Fruit fly (Drosophila melanogaster) whole organism, embryonic: Measurements from ENCODE around the gene CG15023.
A peak's percentile ranks its signal among the peaks of the same experiment; 100 is the strongest.

Experiments
- Bdp1 ChIP-seq: fragments of 200-800 bp; sonication (Bioruptor generic); optimal IDR thresholded peaks from 3 replicates; lab custom pipeline; 2016; ENCODE audit warnings: missing biosample characterization, missing genetic modification characterization
- Bteb2 ChIP-seq: fragments of 200-800 bp; sonication (Bioruptor generic); optimal IDR thresholded peaks from 2 replicates; lab custom pipeline; 2016; ENCODE audit warnings: missing biosample characterization, missing genetic modification characterization
- CG10147 ChIP-seq: fragments of 200-800 bp; sonication (Bioruptor generic); optimal IDR thresholded peaks from 2 replicates; lab custom pipeline; 2019; ENCODE audit warnings: missing biosample characterization, mild to moderate bottlenecking, missing genetic modification characterization, moderate library complexity
- CG10462 ChIP-seq: fragments of 200-800 bp; sonication (Bioruptor generic); optimal IDR thresholded peaks from 2 replicates; lab custom pipeline; 2016; ENCODE audit warnings: missing biosample characterization, missing genetic modification characterization
- CG10959 ChIP-seq: fragments of 200-800 bp; sonication (Bioruptor generic); IDR thresholded peaks from 2 replicates; pipeline ENCODE4 v1.3.6; 2022; ENCODE audit warnings: missing biosample characterization, missing genetic modification characterization
- CG11560 ChIP-seq: fragments of 200-800 bp; sonication (Bioruptor generic); IDR thresholded peaks from 3 replicates; pipeline ENCODE4 v1.3.6; 2022; ENCODE audit warnings: missing biosample characterization, missing genetic modification characterization
- CG13894 ChIP-seq: fragments of 200-800 bp; sonication (Bioruptor generic); optimal IDR thresholded peaks from 3 replicates; lab custom pipeline; 2018; ENCODE audit warnings: missing biosample characterization, mild to moderate bottlenecking, missing genetic modification characterization, moderate library complexity
- CG14710 ChIP-seq: fragments of 200-800 bp; sonication (Bioruptor generic); optimal IDR thresholded peaks from 3 replicates; lab custom pipeline; 2019; ENCODE audit warnings: missing biosample characterization, mild to moderate bottlenecking, missing genetic modification characterization, moderate library complexity
- CG14965 ChIP-seq: fragments of 200-800 bp; sonication (Bioruptor generic); optimal IDR thresholded peaks from 2 replicates; lab custom pipeline; 2016; ENCODE audit warnings: missing biosample characterization, missing genetic modification characterization, borderline replicate concordance
- CG15269 ChIP-seq: fragments of 200-800 bp; sonication (Bioruptor generic); optimal IDR thresholded peaks from 2 replicates; lab custom pipeline; 2018; ENCODE audit warnings: missing biosample characterization, mild to moderate bottlenecking, missing genetic modification characterization, moderate library complexity
- CG1529 ChIP-seq: fragments of 200-800 bp; sonication (Bioruptor generic); optimal IDR thresholded peaks from 3 replicates; lab custom pipeline; 2018; ENCODE audit warnings: missing biosample characterization, missing genetic modification characterization
- CG17186 ChIP-seq: fragments of 200-800 bp; sonication (Bioruptor generic); optimal IDR thresholded peaks from 3 replicates; lab custom pipeline; 2017; ENCODE audit warnings: missing biosample characterization, missing genetic modification reagents, missing genetic modification characterization
- CG2120 ChIP-seq: fragments of 200-800 bp; sonication (Bioruptor generic); optimal IDR thresholded peaks from 3 replicates; lab custom pipeline; 2016; ENCODE audit warnings: missing biosample characterization, missing genetic modification characterization
- CG32532 ChIP-seq: fragments of 200-800 bp; sonication (Bioruptor generic); IDR thresholded peaks from 2 replicates; pipeline ENCODE4 v1.3.6; 2022; ENCODE audit warnings: missing biosample characterization, missing genetic modification characterization
- CG32772 ChIP-seq: fragments of 200-800 bp; sonication (Bioruptor generic); IDR thresholded peaks from 2 replicates; pipeline ENCODE4 v1.3.6; 2022; ENCODE audit warnings: missing biosample characterization, missing genetic modification characterization
- CG34376 ChIP-seq: fragments of 200-800 bp; sonication (Bioruptor generic); optimal IDR thresholded peaks from 2 replicates; lab custom pipeline; 2018; ENCODE audit warnings: missing biosample characterization, mild to moderate bottlenecking, missing genetic modification characterization
- CG34422 ChIP-seq: fragments of 200-800 bp; sonication (Bioruptor generic); IDR thresholded peaks from 3 replicates; pipeline ENCODE4 v1.3.6; 2022; ENCODE audit warnings: missing biosample characterization, missing genetic modification characterization
- CG3726 ChIP-seq: fragments of 200-800 bp; sonication (Bioruptor generic); IDR thresholded peaks from 3 replicates; pipeline ENCODE4, ENCODE4 v1.3.6; 2022; ENCODE audit warnings: missing biosample characterization, missing genetic modification characterization
- CG4617 ChIP-seq: fragments of 200-800 bp; sonication (Bioruptor generic); optimal IDR thresholded peaks from 3 replicates; lab custom pipeline; 2016; ENCODE audit warnings: missing biosample characterization, missing genetic modification characterization, borderline replicate concordance
- CG4707 ChIP-seq: fragments of 200-800 bp; sonication (Bioruptor generic); optimal IDR thresholded peaks from 2 replicates; lab custom pipeline; 2018; ENCODE audit warnings: missing biosample characterization, mild to moderate bottlenecking, missing genetic modification characterization, moderate library complexity
- CG6813 ChIP-seq: fragments of 200-800 bp; sonication (Bioruptor generic); optimal IDR thresholded peaks from 2 replicates; lab custom pipeline; 2017; ENCODE audit warnings: missing biosample characterization, missing genetic modification characterization, mild to moderate bottlenecking, moderate library complexity, missing genetic modification reagents
- CG8388 ChIP-seq: fragments of 200-800 bp; sonication (Bioruptor generic); optimal IDR thresholded peaks from 2 replicates; lab custom pipeline; 2019; ENCODE audit warnings: missing biosample characterization, mild to moderate bottlenecking, missing genetic modification characterization, moderate library complexity
- Deaf1 ChIP-seq: fragments of 200-800 bp; optimal IDR thresholded peaks from 3 replicates; lab custom pipeline; 2019; ENCODE audit warnings: missing biosample characterization, mild to moderate bottlenecking, missing genetic modification characterization, moderate library complexity
- Fer3 ChIP-seq: fragments of 200-800 bp; sonication (Bioruptor generic); optimal IDR thresholded peaks from 2 replicates; lab custom pipeline; 2018; ENCODE audit warnings: missing biosample characterization, mild to moderate bottlenecking, missing genetic modification characterization, moderate library complexity
- Lim3 ChIP-seq: fragments of 200-800 bp; sonication (Bioruptor generic); IDR thresholded peaks from 2 replicates; pipeline ENCODE4 v1.3.6; 2022; ENCODE audit warnings: missing biosample characterization, missing genetic modification characterization
- NfI ChIP-seq: fragments of 200-800 bp; sonication (Bioruptor generic); optimal IDR thresholded peaks from 3 replicates; lab custom pipeline; 2018; ENCODE audit warnings: missing biosample characterization, mild to moderate bottlenecking, missing genetic modification characterization, moderate library complexity
- Ravus ChIP-seq: fragments of 200-800 bp; sonication (Bioruptor generic); IDR thresholded peaks from 2 replicates; pipeline ENCODE4 v1.3.6; 2022; ENCODE audit warnings: missing biosample characterization, missing genetic modification characterization
- Six4 ChIP-seq: fragments of 200-800 bp; sonication (Bioruptor generic); optimal IDR thresholded peaks from 2 replicates; lab custom pipeline; 2016; ENCODE audit warnings: missing biosample characterization, missing genetic modification characterization
- Trl ChIP-seq, 3 experiments: fragments of >200 bp in 2 of 3; fragments of 200-800 bp in 1 of 3; sonication (Bioruptor generic) in 1 of 3; optimal IDR thresholded peaks; 2 replicates in 1 of 3; 3 replicates in 2 of 3; lab custom pipeline; 2016 to 2017; ENCODE audit warnings: missing biosample characterization in 1 of 3, missing genetic modification characterization in 1 of 3
- cas ChIP-seq: fragments of 200-800 bp; sonication (Bioruptor generic); IDR thresholded peaks from 2 replicates; pipeline ENCODE4 v1.3.6; 2022; ENCODE audit warnings: missing biosample characterization, missing genetic modification characterization
- cg ChIP-seq: fragments of 200-800 bp; sonication (Bioruptor generic); optimal IDR thresholded peaks from 3 replicates; lab custom pipeline; 2019; ENCODE audit warnings: missing biosample characterization, mild to moderate bottlenecking, missing genetic modification characterization, moderate library complexity
- crp ChIP-seq, 2 experiments: fragments of 200-800 bp; sonication (Bioruptor generic); optimal IDR thresholded peaks; 2 replicates in 1 of 2; 3 replicates in 1 of 2; lab custom pipeline; 2017; ENCODE audit warnings: missing biosample characterization in 2 of 2, missing genetic modification characterization in 2 of 2, mild to moderate bottlenecking in 1 of 2, moderate library complexity in 1 of 2
- ewg ChIP-seq: fragments of 200-800 bp; sonication (Bioruptor generic); optimal IDR thresholded peaks from 3 replicates; lab custom pipeline; 2017; ENCODE audit warnings: mild to moderate bottlenecking, missing biosample characterization, missing genetic modification reagents, missing genetic modification characterization
- hbn ChIP-seq: fragments of 200-800 bp; sonication (Bioruptor generic); IDR thresholded peaks from 2 replicates; pipeline ENCODE4 v1.3.6; 2022; ENCODE audit warnings: missing biosample characterization, missing genetic modification characterization; ENCODE audit not compliant: partially characterized antibody
- her ChIP-seq: fragments of 200-800 bp; sonication (Bioruptor generic); optimal IDR thresholded peaks from 2 replicates; lab custom pipeline; 2016; ENCODE audit warnings: missing biosample characterization, missing genetic modification characterization
- jumu ChIP-seq: fragments of 200-800 bp; sonication (Bioruptor generic); optimal IDR thresholded peaks from 3 replicates; lab custom pipeline; 2016; ENCODE audit warnings: missing biosample characterization, missing genetic modification characterization
- lab ChIP-seq: fragments of 200-800 bp; sonication (Bioruptor generic); optimal IDR thresholded peaks from 3 replicates; lab custom pipeline; 2017; ENCODE audit warnings: missing biosample characterization, missing genetic modification characterization, mild to moderate bottlenecking, moderate library complexity, missing genetic modification reagents
- nerfin-1 ChIP-seq: fragments of 200-800 bp; sonication (Bioruptor generic); optimal IDR thresholded peaks from 3 replicates; lab custom pipeline; 2019; ENCODE audit warnings: missing biosample characterization, mild to moderate bottlenecking, missing genetic modification characterization, moderate library complexity
- nom ChIP-seq: fragments of 200-800 bp; sonication (Bioruptor generic); optimal IDR thresholded peaks from 2 replicates; lab custom pipeline; 2017; ENCODE audit warnings: missing biosample characterization, missing genetic modification characterization, mild to moderate bottlenecking, moderate library complexity, missing genetic modification reagents
- pan ChIP-seq, 4 experiments: fragments of >200 bp in 3 of 4; fragments of 200-800 bp in 1 of 4; sonication (Bioruptor generic) in 1 of 4; optimal IDR thresholded peaks in 3 of 4; IDR thresholded peaks in 1 of 4; 2 replicates each; pipeline versions ENCODE4 v1.3.6 to Lab custom; 2017 to 2022; ENCODE audit warnings: missing biosample characterization in 2 of 4, missing genetic modification characterization in 2 of 4, mixed read lengths in 1 of 4
- scrt ChIP-seq: fragments of 200-800 bp; sonication (Bioruptor generic); optimal IDR thresholded peaks from 2 replicates; lab custom pipeline; 2018; ENCODE audit warnings: missing biosample characterization, mild to moderate bottlenecking, missing genetic modification characterization, moderate library complexity
- tll ChIP-seq, 2 experiments: fragments of 200-800 bp in 1 of 2; fragments of >200 bp in 1 of 2; sonication (Bioruptor generic) in 1 of 2; optimal IDR thresholded peaks; 2 replicates each; lab custom pipeline; 2017 to 2019; ENCODE audit warnings: missing biosample characterization in 2 of 2, missing genetic modification characterization in 2 of 2, mild to moderate bottlenecking in 1 of 2, moderate library complexity in 1 of 2
- zen ChIP-seq: fragments of 200-800 bp; sonication (Bioruptor generic); optimal IDR thresholded peaks from 3 replicates; lab custom pipeline; 2018; ENCODE audit warnings: missing biosample characterization, mild to moderate bottlenecking, missing genetic modification characterization, moderate library complexity
- zfh2 ChIP-seq: fragments of 200-800 bp; sonication (Bioruptor generic); optimal IDR thresholded peaks from 2 replicates; lab custom pipeline; 2016; ENCODE audit warnings: missing biosample characterization, missing genetic modification characterization

The CG15023 gene

dm6 chr3L:4431111-4431730, 30.1 kb downstream of the CG15023 start (continued):
- no peak for TF ChIP-seq CG14965 (GFP tag; lab: Kevin White, UChicago)
- TF ChIP-seq cg (GFP tag; lab: Kevin White, UChicago), result peak; percentile 58
- TF ChIP-seq Bteb2, result no peak
- TF ChIP-seq Bdp1 (GFP tag; lab: Kevin White, UChicago), result no peak
- TF ChIP-seq jumu (GFP tag; lab: Kevin White, UChicago), result no peak
- no peak for TF ChIP-seq CG10462 (GFP tag; lab: Kevin White, UChicago)
- TF ChIP-seq her, result no peak
- no peak for TF ChIP-seq CG6813
- no peak for TF ChIP-seq hbn
- no peak for TF ChIP-seq CG4707 (GFP tag; lab: Kevin White, UChicago)
- 0 out of 2 replicates have a peak, but pooled peaks have one; percentile 38 for TF ChIP-seq cas (GFP tag; lab: Robert Waterston, UW)
- TF ChIP-seq CG13894, result peak; percentile 83
- no peak for TF ChIP-seq CG4617 (GFP tag; lab: Kevin White, UChicago)
- no peak for TF ChIP-seq CG11560 (tag; lab: Robert Waterston, UW)
- TF ChIP-seq scrt (GFP tag; lab: Kevin White, UChicago), result peak; percentile 35
- TF ChIP-seq CG32772, result no peak
- TF ChIP-seq CG32532 (GFP tag; lab: Robert Waterston, UW), result 0 out of 2 replicates have a peak, but pooled peaks have one; percentile 7
- no peak for TF ChIP-seq zen (tag; lab: Kevin White, UChicago)
- TF ChIP-seq pan (optimal IDR thresholded peaks at IDR 0.05; lab: Kevin White, UChicago), result no peak
- no peak for TF ChIP-seq pan (GFP tag; optimal IDR thresholded peaks at IDR 0.05 in 1 of 2, IDR thresholded peaks at IDR 0.05 in 1 of 2)
- no peak for TF ChIP-seq NfI (GFP tag; lab: Kevin White, UChicago)
- no peak for TF ChIP-seq CG10147

- TF ChIP-seq CG17186 (GFP tag; lab: Kevin White, UChicago) (no peak), CG1529 (no peak), CG13894 (peak; percentile 68), Deaf1 (tag; lab: Kevin White, UChicago) (peak; percentile 6), Trl (optimal IDR thresholded peaks at IDR 0.05; lab: Kevin White, UChicago) (peak; percentile 55 to 66), Trl (GFP tag; optimal IDR thresholded peaks at IDR 0.05; lab: Kevin White, UChicago) (no peak), tll (GFP tag; optimal IDR thresholded peaks at IDR 0.05; lab: Kevin White, UChicago) (no peak), CG14710 (tag; lab: Kevin White, UChicago) (no peak), Lim3 (GFP tag; lab: Robert Waterston, UW) (no peak), nom (GFP tag; lab: Kevin White, UChicago) (no peak), Ravus (GFP tag; lab: Robert Waterston, UW) (no peak)
Observed at dm6 chr3L:4430331-4430730, 31.0 kb downstream of the CG15023 start.

DNA sequence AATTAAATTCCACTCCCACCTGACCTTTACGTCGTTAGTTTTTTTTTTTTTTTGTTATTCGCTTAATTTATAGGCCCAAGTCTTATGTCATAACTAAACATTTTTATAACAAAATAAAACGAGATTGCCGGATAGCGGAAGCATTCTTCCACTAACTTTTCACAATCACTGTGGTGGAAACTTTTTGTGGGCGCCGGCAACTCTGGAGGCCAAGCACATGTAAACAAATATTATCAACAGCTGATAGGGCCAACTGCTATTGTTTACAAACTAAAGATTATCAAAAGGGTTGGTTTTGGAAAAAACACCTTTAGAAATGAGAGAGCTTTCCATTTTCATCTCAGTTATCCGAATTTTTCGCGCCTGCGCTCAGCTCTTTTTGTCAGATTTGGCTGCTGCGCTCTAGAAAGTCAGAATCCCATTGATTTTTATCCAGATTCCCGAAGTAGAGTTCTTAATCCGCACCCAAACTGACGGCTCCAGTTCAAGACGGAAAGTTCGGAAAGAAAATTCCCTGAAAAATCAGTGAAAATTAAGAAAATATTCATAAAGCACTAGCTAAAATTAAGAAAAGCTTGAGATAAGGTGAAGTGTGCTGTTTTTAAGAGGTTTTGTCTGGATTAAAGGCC, 32.3 kb downstream of the CG15023 start, which contains the start of gene nAChRbeta1:
nAChRbeta1 (plus strand) TSS at position 432 of the 629 bp plus-strand sequence.
- peak; percentile 20 for TF ChIP-seq CG13894
- TF ChIP-seq CG2120 (GFP tag; lab: Kevin White, UChicago), result peak; percentile 14
- TF ChIP-seq Fer3 (tag; lab: Kevin White, UChicago), result peak; percentile 20
- TF ChIP-seq scrt (GFP tag; lab: Kevin White, UChicago), result peak; percentile 83
- no peak for TF ChIP-seq zfh2 (GFP tag; lab: Kevin White, UChicago)
- peak; percentile 66 for TF ChIP-seq CG8388
- no peak for TF ChIP-seq CG10959
- TF ChIP-seq crp (GFP tag; optimal IDR thresholded peaks at IDR 0.05; lab: Kevin White, UChicago), result peak in 1 of 2 experiments; percentile 45
- TF ChIP-seq nom (GFP tag; lab: Kevin White, UChicago), result no peak
- TF ChIP-seq Six4 (GFP tag; lab: Kevin White, UChicago), result no peak
- TF ChIP-seq Trl (optimal IDR thresholded peaks at IDR 0.05; lab: Kevin White, UChicago), result peak in 1 of 2 experiments; percentile 17
- no peak for TF ChIP-seq Trl (GFP tag; optimal IDR thresholded peaks at IDR 0.05; lab: Kevin White, UChicago)
- TF ChIP-seq CG34376, result peak; percentile 19
- TF ChIP-seq CG3726 (GFP tag; lab: Robert Waterston, UW), result no peak
- TF ChIP-seq CG34422 (GFP tag; lab: Robert Waterston, UW), result peak; percentile 76; the same call in 1 of the 3 replicates
- TF ChIP-seq ewg (GFP tag; lab: Kevin White, UChicago), result peak; percentile 74
- no peak for TF ChIP-seq CG15269
- peak; percentile 4 for TF ChIP-seq lab
- peak; percentile 55 for TF ChIP-seq nerfin-1 (tag; lab: Kevin White, UChicago)
- TF ChIP-seq Deaf1 (tag; lab: Kevin White, UChicago), result peak; percentile 61
